Worm (Caenorhabditis elegans) whole organism, late embryonic: ENCODE results near the gene F39F10.2.

Experiments
- K09A11.1 ChIP-seq: sonication (generic microtip); optimal IDR thresholded peaks from 2 replicates; lab custom pipeline; 2017; ENCODE audit warnings: antibody characterized with exemption, mild to moderate bottlenecking, missing genetic modification characterization, missing compliant biosample characterization; ENCODE audit not compliant: insufficient read depth
- Y22D7AL.16 ChIP-seq: sonication (generic microtip); optimal IDR thresholded peaks from 2 replicates; lab custom pipeline; 2016; ENCODE audit warnings: missing genetic modification characterization, missing compliant biosample characterization
- ceh-34 ChIP-seq: sonication (generic microtip); optimal IDR thresholded peaks from 2 replicates; lab custom pipeline; 2016; ENCODE audit warnings: mild to moderate bottlenecking, missing genetic modification characterization, missing compliant biosample characterization
- fkh-6 ChIP-seq: sonication (generic microtip); optimal IDR thresholded peaks from 2 replicates; lab custom pipeline; 2016; ENCODE audit warnings: missing genetic modification characterization, missing compliant biosample characterization
- hlh-6 ChIP-seq: sonication (generic microtip); optimal IDR thresholded peaks from 2 replicates; lab custom pipeline; 2016; ENCODE audit warnings: missing genotype, missing genetic modification characterization, missing compliant biosample characterization
- nhr-11 ChIP-seq: fragments of 150-350 bp; optimal IDR thresholded peaks from 2 replicates; lab custom pipeline; 2014; ENCODE audit warnings: missing biosample characterization, missing genetic modification characterization
- pqm-1 ChIP-seq: sonication (generic microtip); optimal IDR thresholded peaks from 2 replicates; lab custom pipeline; 2016; ENCODE audit warnings: missing genetic modification characterization, missing compliant biosample characterization

ce11 chrX:16859956-16860446 lies 34.7 kb upstream of the F39F10.2 start, which contains the start of gene T20F7.3:
- TF ChIP-seq nhr-11 (tag; lab: Kevin White, UChicago): no peak
- TF ChIP-seq fkh-6: no peak
- TF ChIP-seq Y22D7AL.16 (tag; lab: Kevin White, UChicago): no peak
- no peak for TF ChIP-seq hlh-6 (tag; lab: Kevin White, UChicago)
- no peak for TF ChIP-seq K09A11.1
- no peak for TF ChIP-seq pqm-1 (tag; lab: Kevin White, UChicago)
- TF ChIP-seq ceh-34 (tag; lab: Kevin White, UChicago): no peak
